Fruit fly (Drosophila melanogaster): Measurements from ENCODE around the gene AdoR.

- TF ChIP-seq Oaz (GFP tag; IDR thresholded peaks at IDR 0.05) (no peak), CG16863 (GFP tag; optimal IDR thresholded peaks at IDR 0.05) (no peak), Lpt (GFP tag; optimal IDR thresholded peaks at IDR 0.05) (no peak), CG7556 (GFP tag; optimal IDR thresholded peaks at IDR 0.05) (no peak), CG10274 (GFP tag; optimal IDR thresholded peaks at IDR 0.05) (no peak), H2.0 (GFP tag; IDR thresholded peaks at IDR 0.05) (no peak), CG18599 (GFP tag; optimal IDR thresholded peaks at IDR 0.05) (no peak), sens (GFP tag) (peak; percentile 66), NK7.1 (GFP tag; optimal IDR thresholded peaks at IDR 0.05) (no peak), D19A (tag; optimal IDR thresholded peaks at IDR 0.05) (no peak)
Observed at dm6 chr3R:30100325-30100975, 49.0 kb downstream of the AdoR start.

All from whole organism, embryonic.